Worm (Caenorhabditis elegans) whole organism, young adult: Measurements from ENCODE around the gene atx-3.
"Not testable (repeated sequence)": the region's sequence is repeated elsewhere in the genome, so short reads cannot be mapped to it uniquely, and the experiment has no call there.

Source experiments
- B0019.2 ChIP-seq: fragments of 200-800 bp; sonication (Bioruptor generic); conservative IDR thresholded peaks from 2 replicates; pipeline ENCODE4 v1.3.6; 2022; ENCODE audit warnings: missing genetic modification reagents, missing genetic modification characterization, missing compliant biosample characterization
- B0035.1 ChIP-seq: sonication (generic microtip); optimal IDR thresholded peaks from 2 replicates; lab custom pipeline; 2016; ENCODE audit warnings: missing genetic modification characterization, mild to moderate bottlenecking, missing compliant biosample characterization, missing genotype, missing genetic modification reagents
- C17E4.6 ChIP-seq: fragments of 200-800 bp; sonication (Bioruptor generic); IDR thresholded peaks from 2 replicates; pipeline ENCODE4 v1.3.6; 2022; ENCODE audit warnings: missing genetic modification reagents, missing genetic modification characterization, missing compliant biosample characterization
- F10E7.11 ChIP-seq: sonication (generic microtip); optimal IDR thresholded peaks from 2 replicates; lab custom pipeline; 2017; ENCODE audit warnings: mild to moderate bottlenecking, missing genetic modification characterization, moderate library complexity, missing compliant biosample characterization
- F37B4.10 ChIP-seq: fragments of 200-800 bp; sonication (Bioruptor generic); IDR thresholded peaks from 2 replicates; pipeline ENCODE4 v1.3.6; 2022; ENCODE audit warnings: missing genetic modification characterization, missing compliant biosample characterization
- F55B11.4 ChIP-seq: sonication (generic microtip); optimal IDR thresholded peaks from 2 replicates; lab custom pipeline; 2016; ENCODE audit warnings: missing compliant biosample characterization, missing genetic modification characterization, borderline replicate concordance; ENCODE audit not compliant: insufficient read depth
- F57A8.1 ChIP-seq: fragments of 200-800 bp; sonication (Bioruptor generic); optimal IDR thresholded peaks from 2 replicates; lab custom pipeline; 2018; ENCODE audit warnings: mild to moderate bottlenecking, missing genetic modification characterization, moderate library complexity, missing compliant biosample characterization
- F57C9.4 ChIP-seq: sonication (generic microtip); optimal IDR thresholded peaks from 2 replicates; lab custom pipeline; 2017; ENCODE audit warnings: mild to moderate bottlenecking, missing genetic modification characterization, missing compliant biosample characterization
- K12H6.12 ChIP-seq: fragments of 200-800 bp; sonication (Bioruptor generic); optimal IDR thresholded peaks from 2 replicates; lab custom pipeline; 2018; ENCODE audit warnings: mild to moderate bottlenecking, missing genetic modification characterization, missing compliant biosample characterization
- Y53F4B.3 ChIP-seq: fragments of 200-800 bp; sonication (Bioruptor generic); IDR thresholded peaks from 2 replicates; pipeline ENCODE4 v1.3.6; 2022; ENCODE audit warnings: missing genetic modification reagents, missing genetic modification characterization, missing compliant biosample characterization
- Y53G8AR.9 ChIP-seq: fragments of 200-800 bp; sonication (Bioruptor generic); conservative IDR thresholded peaks from 2 replicates; pipeline ENCODE4 v1.3.6; 2022; ENCODE audit warnings: missing genetic modification reagents, missing genetic modification characterization, missing compliant biosample characterization
- Y56A3A.18 ChIP-seq: fragments of 200-800 bp; sonication (Bioruptor generic); IDR thresholded peaks from 2 replicates; pipeline ENCODE4 v1.3.6; 2022; ENCODE audit warnings: missing genetic modification reagents, missing genetic modification characterization, missing compliant biosample characterization
- Y95B8A.8 ChIP-seq: fragments of 200-800 bp; sonication (Bioruptor generic); IDR thresholded peaks from 2 replicates; pipeline ENCODE4 v1.3.6; 2022; ENCODE audit warnings: missing genetic modification reagents, missing genetic modification characterization, missing compliant biosample characterization
- ZK185.1 ChIP-seq: sonication (generic microtip); optimal IDR thresholded peaks from 2 replicates; lab custom pipeline; 2016; ENCODE audit warnings: mild to moderate bottlenecking, missing genetic modification characterization, missing compliant biosample characterization; ENCODE audit not compliant: poor library complexity, severe bottlenecking
- aptf-2 ChIP-seq: fragments of 200-800 bp; sonication (Bioruptor generic); conservative IDR thresholded peaks from 2 replicates; pipeline ENCODE4 v1.3.6; 2022; ENCODE audit warnings: missing genetic modification reagents, missing genetic modification characterization, missing compliant biosample characterization
- atf-7 ChIP-seq: sonication (generic microtip); optimal IDR thresholded peaks from 2 replicates; lab custom pipeline; 2017; ENCODE audit warnings: mild to moderate bottlenecking, missing genetic modification characterization, missing compliant biosample characterization
- attf-6 ChIP-seq: fragments of 200-800 bp; sonication (Bioruptor generic); IDR thresholded peaks from 2 replicates; pipeline ENCODE4 v1.3.6; 2022; ENCODE audit warnings: missing genetic modification reagents, missing genetic modification characterization, missing compliant biosample characterization
- cebp-2 ChIP-seq: fragments of 200-800 bp; sonication (Bioruptor generic); IDR thresholded peaks from 2 replicates; pipeline ENCODE4 v1.3.6; 2022; ENCODE audit warnings: missing genetic modification characterization, missing compliant biosample characterization
- die-1 ChIP-seq: sonication (generic microtip); optimal IDR thresholded peaks from 2 replicates; lab custom pipeline; 2016; ENCODE audit warnings: missing genotype, mild to moderate bottlenecking, missing genetic modification characterization, missing compliant biosample characterization
- dpff-1 ChIP-seq: sonication (generic microtip); optimal IDR thresholded peaks from 2 replicates; lab custom pipeline; 2017; ENCODE audit warnings: mild to moderate bottlenecking, missing genetic modification characterization, missing compliant biosample characterization
- egl-18 ChIP-seq: fragments of 200-800 bp; sonication (Bioruptor generic); IDR thresholded peaks from 2 replicates; pipeline ENCODE4 v1.3.6; 2022; ENCODE audit warnings: missing genetic modification reagents, missing genetic modification characterization, missing compliant biosample characterization
- gei-17 ChIP-seq: fragments of 200-800 bp; sonication (Bioruptor generic); optimal IDR thresholded peaks from 2 replicates; lab custom pipeline; 2018; ENCODE audit warnings: mild to moderate bottlenecking, missing genetic modification characterization, missing compliant biosample characterization
- hlh-12 ChIP-seq: sonication (generic microtip); optimal IDR thresholded peaks from 2 replicates; lab custom pipeline; 2016; ENCODE audit warnings: missing genetic modification characterization, missing compliant biosample characterization
- hmg-1.2 ChIP-seq: fragments of 200-800 bp; sonication (Bioruptor generic); IDR thresholded peaks from 2 replicates; pipeline ENCODE4 v1.3.6; 2022; ENCODE audit warnings: missing genetic modification reagents, missing genetic modification characterization, missing compliant biosample characterization
- hsf-1 ChIP-seq: fragments of 200-800 bp; sonication (Bioruptor generic); IDR thresholded peaks from 2 replicates; pipeline ENCODE4 v1.3.6; 2022; ENCODE audit warnings: missing genetic modification reagents, missing genetic modification characterization, missing compliant biosample characterization
- let-526 ChIP-seq: fragments of 200-800 bp; sonication (Bioruptor generic); IDR thresholded peaks from 2 replicates; pipeline ENCODE4 v1.3.6; 2022; ENCODE audit warnings: missing genetic modification reagents, missing genetic modification characterization, missing compliant biosample characterization
- lin-35 ChIP-seq, 3 experiments: fragments of 150-350 bp in 2 of 3; sonication (generic microtip) in 1 of 3; optimal IDR thresholded peaks; 2 replicates each; lab custom pipeline; 2014 to 2018; ENCODE audit warnings: missing biosample characterization in 3 of 3, missing genetic modification characterization in 3 of 3, missing genetic modification reagents in 3 of 3
- madf-10 ChIP-seq: sonication (generic microtip); optimal IDR thresholded peaks from 2 replicates; lab custom pipeline; 2016; ENCODE audit warnings: mild to moderate bottlenecking, missing genetic modification characterization, missing compliant biosample characterization
- madf-3 ChIP-seq: fragments of 200-800 bp; sonication (Bioruptor generic); IDR thresholded peaks from 2 replicates; pipeline ENCODE4 v1.3.6; 2022; ENCODE audit warnings: missing genetic modification reagents, missing genetic modification characterization, missing compliant biosample characterization
- mes-4 ChIP-seq: sonication (generic microtip); optimal IDR thresholded peaks from 2 replicates; lab custom pipeline; 2016; ENCODE audit warnings: missing genotype, missing genetic modification characterization, missing compliant biosample characterization
- nfyb-1 ChIP-seq: fragments of 200-800 bp; sonication (Bioruptor generic); IDR thresholded peaks from 2 replicates; pipeline ENCODE4 v1.3.6; 2022; ENCODE audit warnings: missing genetic modification reagents, missing genetic modification characterization, missing compliant biosample characterization
- nhr-120 ChIP-seq: fragments of 200-800 bp; sonication (Bioruptor generic); IDR thresholded peaks from 2 replicates; pipeline ENCODE4 v1.3.6; 2022; ENCODE audit warnings: missing genetic modification characterization, missing compliant biosample characterization
- nhr-90 ChIP-seq: sonication (generic microtip); optimal IDR thresholded peaks from 2 replicates; lab custom pipeline; 2016; ENCODE audit warnings: missing genotype, mild to moderate bottlenecking, missing genetic modification characterization, missing compliant biosample characterization
- pbrm-1 ChIP-seq: fragments of 200-800 bp; sonication (Bioruptor generic); IDR thresholded peaks from 2 replicates; pipeline ENCODE4 v1.3.6; 2022; ENCODE audit warnings: missing genetic modification reagents, missing genetic modification characterization, missing compliant biosample characterization
- repo-1 ChIP-seq: sonication (generic microtip); optimal IDR thresholded peaks from 2 replicates; lab custom pipeline; 2017; ENCODE audit warnings: mild to moderate bottlenecking, missing genetic modification characterization, missing compliant biosample characterization
- rpc-1 ChIP-seq, 2 experiments: fragments of 150-350 bp in 1 of 2; sonication (generic microtip) in 1 of 2; optimal IDR thresholded peaks; 2 replicates each; lab custom pipeline; 2014 to 2018; ENCODE audit warnings: missing biosample characterization in 1 of 2, missing genetic modification characterization in 1 of 2, missing genetic modification reagents in 1 of 2, missing genotype in 1 of 2
- somi-1 ChIP-seq: fragments of 200-800 bp; sonication (Bioruptor generic); optimal IDR thresholded peaks from 2 replicates; lab custom pipeline; 2018; ENCODE audit warnings: mild to moderate bottlenecking, missing genetic modification characterization, missing compliant biosample characterization
- ztf-6 ChIP-seq: fragments of 200-800 bp; sonication (Bioruptor generic); IDR thresholded peaks from 2 replicates; pipeline ENCODE4 v1.3.6; 2022; ENCODE audit warnings: missing genetic modification reagents, missing genetic modification characterization, missing compliant biosample characterization

The atx-3 gene

ce11 chrV:15612886-15613285, 35.6 kb upstream of the atx-3 start, which contains the start of gene str-263:
str-263 (plus strand) TSS chrV:15613186.
- no peak for TF ChIP-seq hlh-12
- no peak for TF ChIP-seq nhr-90 (tag; lab: Kevin White, UChicago)
- TF ChIP-seq aptf-2 (GFP tag; lab: Robert Waterston, UW) = no peak
- TF ChIP-seq mes-4 (tag; lab: Kevin White, UChicago) = no peak
- no peak for TF ChIP-seq atf-7 (tag; lab: Kevin White, UChicago)
- no peak for TF ChIP-seq cebp-2 (GFP tag; lab: Robert Waterston, UW)
- TF ChIP-seq gei-17 (GFP tag; lab: Kevin White, UChicago) = no peak
- no peak for TF ChIP-seq pbrm-1

- TF ChIP-seq hmg-1.2 (GFP tag; lab: Robert Waterston, UW) (peak; percentile 23; the same call in 1 of the 2 replicates), somi-1 (no peak)
These were observed 33.2 kb upstream of the atx-3 start, which contains the start of the genes fbxa-153 and str-12 for ce11 chrV:15610350-15610940. fbxa-153 (minus strand) TSS chrV:15610384. str-12 (plus strand) TSS chrV:15610890.

ce11 chrV:15605045-15605444, 27.8 kb upstream of the atx-3 start, which contains the start of gene fbxa-154:
fbxa-154 (minus strand) TSS chrV:15605145.
- TF ChIP-seq F37B4.10 (GFP tag; lab: Robert Waterston, UW) (no peak), ztf-6 (GFP tag; lab: Robert Waterston, UW) (no peak), F10E7.11 (tag; lab: Kevin White, UChicago) (no peak), rpc-1 (optimal IDR thresholded peaks at IDR 0.05; lab: Kevin White, UChicago) (no peak), rpc-1 (tag; optimal IDR thresholded peaks at IDR 0.05; lab: Kevin White, UChicago) (no peak)

ce11 chrV:15602253-15602652, 25.0 kb upstream of the atx-3 start, which contains the start of gene fbxa-152:
fbxa-152 (minus strand) TSS chrV:15602353.
- TF ChIP-seq lin-35 (GFP tag; optimal IDR thresholded peaks at IDR 0.05; lab: Kevin White, UChicago) (no peak), ztf-6 (GFP tag; lab: Robert Waterston, UW) (no peak), nhr-120 (GFP tag; lab: Robert Waterston, UW) (no peak), nfyb-1 (GFP tag; lab: Robert Waterston, UW) (no peak), repo-1 (tag; lab: Kevin White, UChicago) (no peak), Y56A3A.18 (GFP tag; lab: Robert Waterston, UW) (no peak), die-1 (tag; lab: Kevin White, UChicago) (no peak), dpff-1 (tag; lab: Kevin White, UChicago) (no peak), let-526 (no peak), attf-6 (GFP tag; lab: Robert Waterston, UW) (no peak), hsf-1 (GFP tag; lab: Robert Waterston, UW) (no peak), gei-17 (GFP tag; lab: Kevin White, UChicago) (no peak), F57C9.4 (tag; lab: Kevin White, UChicago) (no peak), madf-3 (GFP tag; lab: Robert Waterston, UW) (no peak)

- TF ChIP-seq F55B11.4 (tag; lab: Kevin White, UChicago); Y95B8A.8; hsf-1 (GFP tag; lab: Robert Waterston, UW): not testable (repeated sequence)
These were observed 22.5 kb upstream of the atx-3 start, which contains the start of gene B0391.14 for ce11 chrV:15599762-15600161. B0391.14 (minus strand) TSS chrV:15599862.

- no peak for TF ChIP-seq Y53G8AR.9 (GFP tag; lab: Robert Waterston, UW)
- no peak for TF ChIP-seq madf-10
- TF ChIP-seq F57A8.1 (GFP tag; lab: Kevin White, UChicago) = no peak
- no peak for TF ChIP-seq B0019.2
- no peak for TF ChIP-seq K12H6.12 (tag; lab: Kevin White, UChicago)
- no peak for TF ChIP-seq egl-18 (GFP tag; lab: Robert Waterston, UW)
- no peak for TF ChIP-seq die-1 (tag; lab: Kevin White, UChicago)
- no peak for TF ChIP-seq C17E4.6 (GFP tag; lab: Robert Waterston, UW)
- TF ChIP-seq nhr-90 (tag; lab: Kevin White, UChicago) = no peak
- no peak for TF ChIP-seq ZK185.1 (tag; lab: Kevin White, UChicago)
- TF ChIP-seq B0035.1 (tag; lab: Kevin White, UChicago) = no peak
- TF ChIP-seq Y53F4B.3 (GFP tag; lab: Robert Waterston, UW) = no peak
These were observed 17.3 kb upstream of the atx-3 start, which contains the start of gene fbxa-139 for ce11 chrV:15594573-15594972. fbxa-139 (minus strand) TSS chrV:15594673.
